Fruit fly (Drosophila melanogaster): ENCODE data around the gene CG15385.

- TF ChIP-seq psq (optimal IDR thresholded peaks at IDR 0.05), result no peak
- no peak for TF ChIP-seq usp (GFP tag; optimal IDR thresholded peaks at IDR 0.05)
- no peak for TF ChIP-seq EcR (GFP tag; optimal IDR thresholded peaks at IDR 0.05)
- no peak for TF ChIP-seq pan (optimal IDR thresholded peaks at IDR 0.05)
- TF ChIP-seq CG8478 (optimal IDR thresholded peaks at IDR 0.05), result no peak
Measured at dm6 chr2L:2216065-2216464, 3.7 kb upstream of the CG15385 start, which contains the start of gene daed.
